Fruit fly (Drosophila melanogaster): ENCODE data around the gene CG13895.

The CG13895 gene

DNA sequence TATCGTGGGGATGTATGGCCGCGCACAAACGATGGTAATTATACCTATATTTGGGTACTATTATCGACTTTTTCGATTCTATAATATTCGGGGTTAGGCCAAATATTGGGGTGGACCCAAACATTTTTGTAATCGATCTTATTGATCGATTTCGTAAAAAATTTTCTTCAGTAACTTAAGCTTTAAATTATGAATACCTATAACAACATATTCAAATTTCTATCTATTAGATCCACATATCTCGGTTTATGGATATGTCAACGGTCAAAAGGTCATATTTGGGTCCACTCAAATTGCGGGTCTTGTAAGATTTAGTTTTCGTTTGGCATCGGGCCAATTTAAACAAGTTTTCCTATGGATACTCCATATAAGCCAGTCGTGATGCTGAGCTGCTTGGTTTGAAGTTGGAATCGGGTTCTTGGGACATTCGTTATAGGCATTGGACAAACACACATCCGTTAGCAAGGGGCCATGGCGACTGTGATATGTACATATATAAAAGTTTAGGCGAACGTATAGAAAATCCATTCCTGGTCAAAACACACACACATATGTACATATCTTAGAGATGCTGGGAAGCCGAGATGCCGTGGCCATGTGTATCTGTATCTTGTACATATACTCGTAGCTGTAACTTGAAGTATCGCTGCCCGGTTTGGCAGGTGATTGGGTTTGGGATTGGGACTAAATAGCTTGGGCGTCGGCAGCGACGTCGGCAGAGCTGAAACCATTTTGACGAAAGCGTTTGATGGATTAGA, 7.7 kb downstream of the CG13895 start (continued):
- TF ChIP-seq CG11762 (GFP tag; optimal IDR thresholded peaks at IDR 0.05; ENCODE audit: insufficient read depth) = no peak
- peak; percentile 13 for TF ChIP-seq CG3919 (GFP tag; optimal IDR thresholded peaks at IDR 0.05)
- TF ChIP-seq CG16779 (tag; optimal IDR thresholded peaks at IDR 0.05) = peak; percentile 3
- TF ChIP-seq CG10631 (GFP tag; optimal IDR thresholded peaks at IDR 0.05) = no peak
- TF ChIP-seq salr (GFP tag; optimal IDR thresholded peaks at IDR 0.05) = no peak
- TF ChIP-seq CG32006 (GFP tag; optimal IDR thresholded peaks at IDR 0.05) = peak; percentile 39
- no peak for TF ChIP-seq CG9139 (GFP tag; optimal IDR thresholded peaks at IDR 0.05)
- no peak for TF ChIP-seq dac (GFP tag; optimal IDR thresholded peaks at IDR 0.05)

DNA sequence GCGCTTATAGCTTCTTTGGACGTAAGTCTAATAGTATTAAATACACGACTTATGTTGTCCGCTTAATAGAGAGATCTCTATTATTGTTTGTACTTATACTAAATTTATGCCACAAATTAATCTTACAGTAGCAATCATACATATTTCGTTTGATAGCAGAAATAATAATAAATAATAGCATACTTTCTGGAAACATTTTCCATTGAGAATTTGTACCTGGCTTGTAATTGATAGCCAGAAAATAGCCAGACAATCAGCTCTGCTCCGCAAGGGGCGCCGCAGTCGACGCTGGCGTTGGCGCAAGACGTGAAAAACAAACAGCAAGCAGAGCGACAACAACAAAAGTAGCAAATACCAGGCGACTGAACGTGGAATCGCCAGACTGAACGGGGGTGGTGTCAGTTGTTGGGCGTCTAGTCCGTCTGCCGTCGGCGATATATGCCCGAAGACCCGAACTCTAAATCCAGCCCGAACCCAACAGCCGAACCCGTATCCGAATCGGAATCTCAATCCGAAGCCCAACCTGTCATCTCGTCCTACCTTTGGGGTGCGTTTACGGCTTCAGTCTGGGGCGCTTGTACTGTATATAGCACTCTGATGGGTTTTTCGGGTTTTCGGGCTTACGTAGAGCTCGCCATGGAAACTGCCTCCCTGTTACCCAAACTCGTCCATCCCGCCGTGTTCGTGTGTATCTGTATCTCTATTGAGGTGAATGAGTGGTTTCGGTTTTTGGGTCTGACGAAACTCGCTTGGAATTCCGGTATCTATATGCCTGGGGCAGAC, 8.4 kb downstream of the CG13895 start:
- TF ChIP-seq svp (GFP tag) (peak; percentile 30), CG6276 (GFP tag; optimal IDR thresholded peaks at IDR 0.05) (peak; percentile 10), Ets21C (GFP tag; optimal IDR thresholded peaks at IDR 0.05) (no peak), eg (GFP tag; IDR thresholded peaks at IDR 0.05) (0 out of 3 replicates have a peak, but pooled peaks have one; percentile 6), OdsH (GFP tag; optimal IDR thresholded peaks at IDR 0.05) (peak; percentile 68), CG3919 (GFP tag; optimal IDR thresholded peaks at IDR 0.05) (peak; percentile 47), ss (GFP tag; optimal IDR thresholded peaks at IDR 0.05) (peak; percentile 2 to 18), CG9139 (GFP tag; optimal IDR thresholded peaks at IDR 0.05) (no peak), CG3032 (tag; optimal IDR thresholded peaks at IDR 0.05) (peak; percentile 53), CG11902 (GFP tag; optimal IDR thresholded peaks at IDR 0.05) (no peak), CG8119 (GFP tag; IDR thresholded peaks at IDR 0.05) (peak; percentile 20; the same call in 1 of the 3 replicates), Smox (GFP tag; optimal IDR thresholded peaks at IDR 0.05) (peak; percentile 47), CG11762 (GFP tag; optimal IDR thresholded peaks at IDR 0.05; ENCODE audit: insufficient read depth) (no peak), achi (GFP tag; optimal IDR thresholded peaks at IDR 0.05) (peak; percentile 51), CG6854 (GFP tag; optimal IDR thresholded peaks at IDR 0.05) (no peak), Sox102F (GFP tag; optimal IDR thresholded peaks at IDR 0.05) (peak; percentile 42), spab (GFP tag; optimal IDR thresholded peaks at IDR 0.05) (peak; percentile 68), esn (GFP tag; optimal IDR thresholded peaks at IDR 0.05) (peak; percentile 60), pdm3 (GFP tag; optimal IDR thresholded peaks at IDR 0.05) (peak; percentile 74), Lpt (GFP tag; optimal IDR thresholded peaks at IDR 0.05) (peak; percentile 7), fd85E (GFP tag; optimal IDR thresholded peaks at IDR 0.05) (no peak), Eip93F (GFP tag; optimal IDR thresholded peaks at IDR 0.05) (no peak), CG6163 (GFP tag; IDR thresholded peaks at IDR 0.05) (peak; percentile 16; the same call in 1 of the 3 replicates), dsx (GFP tag; optimal IDR thresholded peaks at IDR 0.05; ENCODE audit: poor library complexity, severe bottlenecking) (no peak), CG34406 (GFP tag; optimal IDR thresholded peaks at IDR 0.05) (no peak), CG8632 (GFP tag; optimal IDR thresholded peaks at IDR 0.05) (peak; percentile 38), Ets96B (tag; optimal IDR thresholded peaks at IDR 0.05) (peak; percentile 67), net (GFP tag; optimal IDR thresholded peaks at IDR 0.05) (no peak), CG15336 (GFP tag; IDR thresholded peaks at IDR 0.05) (0 out of 2 replicates have a peak, but pooled peaks have one; percentile 41), CG10631 (GFP tag; optimal IDR thresholded peaks at IDR 0.05) (peak; percentile 25), CG31627 (GFP tag; optimal IDR thresholded peaks at IDR 0.05) (peak; percentile 56), fd59A (GFP tag; optimal IDR thresholded peaks at IDR 0.05) (peak; percentile 41), Hr38 (GFP tag; optimal IDR thresholded peaks at IDR 0.05) (no peak), cyc (GFP tag; optimal IDR thresholded peaks at IDR 0.05) (peak; percentile 26), CG11294 (GFP tag; IDR thresholded peaks at IDR 0.05) (no peak), CG6792 (GFP tag; optimal IDR thresholded peaks at IDR 0.05) (no peak), Met (GFP tag; optimal IDR thresholded peaks at IDR 0.05) (peak; percentile 54), fkh (GFP tag; optimal IDR thresholded peaks at IDR 0.05) (peak; percentile 80), lz (GFP tag; optimal IDR thresholded peaks at IDR 0.05) (peak; percentile 49), Gug (GFP tag; IDR thresholded peaks at IDR 0.05) (no peak), CG1621 (tag; optimal IDR thresholded peaks at IDR 0.05) (peak; percentile 36), CG32006 (GFP tag; optimal IDR thresholded peaks at IDR 0.05) (peak; percentile 77), CG8319 (GFP tag; optimal IDR thresholded peaks at IDR 0.05) (no peak)
